Worm (Caenorhabditis elegans) whole organism, mixed stage, embryonic: Measurements from ENCODE around the gene R07A4.2.

Source experiments
- M03D4.4 ChIP-seq: sonication (generic microtip); optimal IDR thresholded peaks from 2 replicates; lab custom pipeline; 2017; ENCODE audit warnings: mild to moderate bottlenecking, missing genetic modification characterization, missing compliant biosample characterization
- bed-3 ChIP-seq: fragments of 200-800 bp; sonication (Bioruptor generic); optimal IDR thresholded peaks from 3 replicates; lab custom pipeline; 2018; ENCODE audit warnings: mild to moderate bottlenecking, missing genetic modification characterization, moderate library complexity, missing compliant biosample characterization
- blmp-1 ChIP-seq: fragments of 150-350 bp; optimal IDR thresholded peaks from 2 replicates; lab custom pipeline; 2014; ENCODE audit warnings: missing biosample characterization, missing genetic modification characterization
- ceh-39 ChIP-seq: fragments of 150-350 bp; optimal IDR thresholded peaks from 2 replicates; lab custom pipeline; 2014; ENCODE audit warnings: missing biosample characterization, missing genetic modification characterization
- ceh-43 ChIP-seq: fragments of 200-800 bp; sonication (Bioruptor generic); optimal IDR thresholded peaks from 2 replicates; lab custom pipeline; 2018; ENCODE audit warnings: mild to moderate bottlenecking, missing genetic modification characterization, moderate library complexity, missing compliant biosample characterization
- ceh-83 ChIP-seq: fragments of 200-800 bp; sonication (Bioruptor generic); optimal IDR thresholded peaks from 2 replicates; lab custom pipeline; 2018; ENCODE audit warnings: mild to moderate bottlenecking, missing genetic modification characterization, missing compliant biosample characterization
- ces-1 ChIP-seq: fragments of 150-350 bp; optimal IDR thresholded peaks from 2 replicates; lab custom pipeline; 2014; ENCODE audit warnings: missing biosample characterization, missing genetic modification reagents, missing genetic modification characterization
- cnd-1 ChIP-seq: fragments of 200-800 bp; sonication (Bioruptor generic); optimal IDR thresholded peaks from 2 replicates; lab custom pipeline; 2018; ENCODE audit warnings: mild to moderate bottlenecking, missing genetic modification characterization, missing compliant biosample characterization
- drap-1 ChIP-seq: fragments of 200-800 bp; sonication (Bioruptor generic); optimal IDR thresholded peaks from 3 replicates; lab custom pipeline; 2018; ENCODE audit warnings: mild to moderate bottlenecking, missing genetic modification characterization, missing compliant biosample characterization
- elt-1 ChIP-seq: sonication (generic microtip); optimal IDR thresholded peaks from 2 replicates; lab custom pipeline; 2017; ENCODE audit warnings: missing genetic modification characterization, mild to moderate bottlenecking, missing compliant biosample characterization, antibody characterized with exemption, moderate library complexity, borderline replicate concordance; ENCODE audit not compliant: insufficient read depth
- elt-3 ChIP-seq: fragments of 150-350 bp; optimal IDR thresholded peaks from 2 replicates; lab custom pipeline; 2014; ENCODE audit warnings: missing biosample characterization, missing genetic modification characterization
- flh-1 ChIP-seq: fragments of 200-800 bp; sonication (Bioruptor generic); optimal IDR thresholded peaks from 2 replicates; lab custom pipeline; 2018; ENCODE audit warnings: mild to moderate bottlenecking, missing genetic modification characterization, moderate library complexity, missing compliant biosample characterization
- ham-2 ChIP-seq: fragments of 200-800 bp; sonication (Bioruptor generic); optimal IDR thresholded peaks from 2 replicates; lab custom pipeline; 2018; ENCODE audit warnings: mild to moderate bottlenecking, missing genetic modification characterization, missing compliant biosample characterization
- hlh-1 ChIP-seq: fragments of 150-350 bp; optimal IDR thresholded peaks from 2 replicates; lab custom pipeline; 2014; ENCODE audit warnings: missing biosample characterization, missing genetic modification reagents, missing genetic modification characterization
- lin-13 ChIP-seq: fragments of 150-350 bp; optimal IDR thresholded peaks from 2 replicates; lab custom pipeline; 2014; ENCODE audit warnings: missing biosample characterization, missing genetic modification characterization
- lin-32 ChIP-seq: fragments of 200-800 bp; sonication (Bioruptor generic); optimal IDR thresholded peaks from 2 replicates; lab custom pipeline; 2018; ENCODE audit warnings: mild to moderate bottlenecking, missing genetic modification characterization, missing compliant biosample characterization
- lsy-2 ChIP-seq: fragments of 150-350 bp; optimal IDR thresholded peaks from 2 replicates; lab custom pipeline; 2014; ENCODE audit warnings: missing biosample characterization, missing genetic modification characterization
- mab-5 ChIP-seq: fragments of 150-350 bp; optimal IDR thresholded peaks from 2 replicates; lab custom pipeline; 2014; ENCODE audit warnings: missing biosample characterization, missing genetic modification characterization
- mep-1 ChIP-seq: fragments of 150-350 bp; optimal IDR thresholded peaks from 2 replicates; lab custom pipeline; 2017; ENCODE audit warnings: missing biosample characterization, missing genetic modification reagents, missing genetic modification characterization, inconsistent platforms
- mls-2 ChIP-seq: sonication (generic microtip); optimal IDR thresholded peaks from 2 replicates; lab custom pipeline; 2016; ENCODE audit warnings: mild to moderate bottlenecking, missing genetic modification characterization, moderate library complexity, missing compliant biosample characterization
- nhr-12 ChIP-seq: fragments of 150-350 bp; optimal IDR thresholded peaks from 2 replicates; lab custom pipeline; 2014; ENCODE audit warnings: missing biosample characterization, missing genetic modification characterization
- nhr-2 ChIP-seq: fragments of 150-350 bp; optimal IDR thresholded peaks from 2 replicates; lab custom pipeline; 2014; ENCODE audit warnings: missing biosample characterization, missing genetic modification characterization
- nhr-237 ChIP-seq: fragments of 150-350 bp; optimal IDR thresholded peaks from 2 replicates; lab custom pipeline; 2014; ENCODE audit warnings: missing biosample characterization, missing genetic modification characterization
- nhr-28 ChIP-seq: fragments of 150-350 bp; optimal IDR thresholded peaks from 2 replicates; lab custom pipeline; 2014; ENCODE audit warnings: missing biosample characterization, missing genetic modification characterization
- nhr-76 ChIP-seq: sonication (generic microtip); optimal IDR thresholded peaks from 2 replicates; lab custom pipeline; 2017; ENCODE audit warnings: missing biosample characterization, missing genetic modification characterization
- pha-4 ChIP-seq: fragments of 150-350 bp; optimal IDR thresholded peaks from 2 replicates; lab custom pipeline; 2018; ENCODE audit warnings: missing biosample characterization, missing genetic modification reagents, missing genetic modification characterization
- sem-2 ChIP-seq: fragments of 200-800 bp; sonication (Bioruptor generic); optimal IDR thresholded peaks from 2 replicates; lab custom pipeline; 2018; ENCODE audit warnings: mild to moderate bottlenecking, missing genetic modification characterization, missing compliant biosample characterization
- snpc-4 ChIP-seq: fragments of 150-350 bp; optimal IDR thresholded peaks from 2 replicates; lab custom pipeline; 2014; ENCODE audit warnings: missing biosample characterization, missing genetic modification characterization
- sptf-1 ChIP-seq: sonication (generic microtip); optimal IDR thresholded peaks from 2 replicates; lab custom pipeline; 2017; ENCODE audit warnings: mild to moderate bottlenecking, missing genetic modification characterization, moderate library complexity, missing compliant biosample characterization
- tbx-8 ChIP-seq: fragments of 200-800 bp; sonication (Bioruptor generic); optimal IDR thresholded peaks from 2 replicates; lab custom pipeline; 2018; ENCODE audit warnings: mild to moderate bottlenecking, missing genetic modification characterization, moderate library complexity, missing compliant biosample characterization
- unc-120 ChIP-seq: sonication (generic microtip); optimal IDR thresholded peaks from 2 replicates; lab custom pipeline; 2017; ENCODE audit warnings: missing genetic modification characterization, missing compliant biosample characterization; ENCODE audit not compliant: poor library complexity, severe bottlenecking
- unc-39 ChIP-seq: fragments of 150-350 bp; optimal IDR thresholded peaks from 2 replicates; lab custom pipeline; 2014; ENCODE audit warnings: missing biosample characterization, missing genetic modification characterization
- unc-62 ChIP-seq: fragments of 150-350 bp; optimal IDR thresholded peaks from 2 replicates; lab custom pipeline; 2014; ENCODE audit warnings: missing biosample characterization, missing genetic modification reagents, missing genetic modification characterization
- zip-8 ChIP-seq: fragments of 150-350 bp; optimal IDR thresholded peaks from 2 replicates; lab custom pipeline; 2014; ENCODE audit warnings: missing biosample characterization, missing genetic modification characterization
- ztf-11 ChIP-seq: fragments of 150-350 bp; optimal IDR thresholded peaks from 2 replicates; lab custom pipeline; 2014; ENCODE audit warnings: missing biosample characterization, missing genetic modification characterization

Gene R07A4.2

DNA sequence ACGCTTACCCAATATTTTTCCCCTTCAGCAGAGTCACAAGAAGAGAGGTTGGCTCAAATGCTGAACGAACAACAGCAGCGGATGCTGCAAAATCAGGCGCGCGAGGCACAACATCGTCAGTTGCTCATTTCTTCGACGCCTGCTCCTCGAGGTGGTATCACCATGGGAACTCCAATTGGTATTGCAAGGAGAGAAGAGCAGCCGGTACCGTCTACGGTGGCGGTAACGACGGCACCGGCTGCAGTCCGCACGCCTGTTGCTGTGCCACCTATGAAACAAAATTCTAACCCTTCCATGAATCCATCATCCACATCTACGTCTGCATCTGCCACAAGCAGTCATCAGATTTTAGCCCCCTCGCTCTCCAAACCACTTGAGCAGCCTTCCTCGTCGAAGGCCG, 28.6 kb upstream of the R07A4.2 start:
- TF ChIP-seq ceh-43 (GFP tag; lab: Kevin White, UChicago): no peak
- TF ChIP-seq ceh-39 (tag; lab: Kevin White, UChicago): no peak
- no peak for TF ChIP-seq zip-8 (tag; lab: Kevin White, UChicago)
- TF ChIP-seq ztf-11: no peak
- no peak for TF ChIP-seq sptf-1
- TF ChIP-seq cnd-1 (tag; lab: Kevin White, UChicago): no peak

DNA sequence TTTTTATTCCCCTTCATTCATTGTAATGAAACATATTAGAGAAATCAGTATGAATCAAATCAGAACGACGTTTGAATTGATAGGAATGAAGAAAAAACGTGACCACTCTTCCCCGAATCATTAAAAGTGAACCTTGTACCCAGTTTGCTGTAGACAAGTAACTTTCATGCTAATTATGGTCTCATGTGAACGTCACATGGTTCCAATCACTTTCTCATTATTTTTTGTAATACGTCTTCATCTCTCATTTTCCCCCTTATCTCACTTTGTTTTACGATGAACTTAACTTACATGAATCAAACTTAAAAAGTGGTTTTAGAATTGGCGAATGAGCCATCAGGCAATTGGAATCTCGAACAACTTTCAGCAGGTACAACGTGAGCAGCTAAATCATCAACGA, 26.5 kb upstream of the R07A4.2 start:
- TF ChIP-seq flh-1 (GFP tag; lab: Kevin White, UChicago): no peak
- no peak for TF ChIP-seq nhr-76 (tag; lab: Kevin White, UChicago)
- no peak for TF ChIP-seq lsy-2
- TF ChIP-seq sem-2 (GFP tag; lab: Kevin White, UChicago): no peak
- TF ChIP-seq unc-120 (tag; lab: Kevin White, UChicago): no peak
- no peak for TF ChIP-seq unc-62 (GFP tag; lab: Kevin White, UChicago)
- TF ChIP-seq ceh-39 (tag; lab: Kevin White, UChicago): no peak
- TF ChIP-seq ceh-43 (GFP tag; lab: Kevin White, UChicago): no peak
- no peak for TF ChIP-seq nhr-12 (tag; lab: Kevin White, UChicago)
- TF ChIP-seq pha-4 (tag; lab: Kevin White, UChicago): no peak
- no peak for TF ChIP-seq lin-32 (GFP tag; lab: Kevin White, UChicago)
- no peak for TF ChIP-seq nhr-2
- TF ChIP-seq M03D4.4 (tag; lab: Kevin White, UChicago): no peak
- TF ChIP-seq mab-5: no peak
- no peak for TF ChIP-seq nhr-237 (tag; lab: Kevin White, UChicago)
- no peak for TF ChIP-seq drap-1 (GFP tag; lab: Kevin White, UChicago)
- TF ChIP-seq mls-2 (tag; lab: Kevin White, UChicago): no peak
- TF ChIP-seq sptf-1: no peak
- no peak for TF ChIP-seq tbx-8 (GFP tag; lab: Kevin White, UChicago)

ce11 chrX:10772165-10772584, 25.9 kb upstream of the R07A4.2 start:
- no peak for TF ChIP-seq cnd-1 (tag; lab: Kevin White, UChicago)
- TF ChIP-seq mep-1: no peak
- no peak for TF ChIP-seq M03D4.4 (tag; lab: Kevin White, UChicago)
- TF ChIP-seq blmp-1: no peak
- TF ChIP-seq sem-2 (GFP tag; lab: Kevin White, UChicago): no peak
- peak; percentile 87 for TF ChIP-seq unc-62 (GFP tag; lab: Kevin White, UChicago)
- TF ChIP-seq hlh-1 (tag; lab: Kevin White, UChicago): peak; percentile 90
- TF ChIP-seq unc-120 (tag; lab: Kevin White, UChicago): peak; percentile 97

- TF ChIP-seq blmp-1 (peak; percentile 25), lsy-2 (peak; percentile 5), pha-4 (tag; lab: Kevin White, UChicago) (no peak), nhr-237 (tag; lab: Kevin White, UChicago) (no peak), sptf-1 (peak; percentile 6), unc-120 (tag; lab: Kevin White, UChicago) (peak; percentile 89), ces-1 (GFP tag; lab: Kevin White, UChicago) (peak; percentile 61), tbx-8 (GFP tag; lab: Kevin White, UChicago) (no peak), unc-39 (no peak), snpc-4 (tag; lab: Kevin White, UChicago) (no peak), nhr-76 (tag; lab: Kevin White, UChicago) (no peak), zip-8 (tag; lab: Kevin White, UChicago) (no peak), lin-32 (GFP tag; lab: Kevin White, UChicago) (no peak), nhr-28 (tag; lab: Kevin White, UChicago) (no peak), mab-5 (no peak), nhr-2 (no peak), bed-3 (GFP tag; lab: Kevin White, UChicago) (no peak), hlh-1 (tag; lab: Kevin White, UChicago) (peak; percentile 69), mep-1 (no peak), unc-62 (GFP tag; lab: Kevin White, UChicago) (peak; percentile 34), flh-1 (GFP tag; lab: Kevin White, UChicago) (no peak), ceh-43 (GFP tag; lab: Kevin White, UChicago) (no peak), elt-3 (tag; lab: Kevin White, UChicago) (no peak), ceh-39 (tag; lab: Kevin White, UChicago) (no peak), lin-13 (tag; lab: Kevin White, UChicago) (no peak), mls-2 (tag; lab: Kevin White, UChicago) (no peak), M03D4.4 (tag; lab: Kevin White, UChicago) (no peak), elt-1 (tag; lab: Kevin White, UChicago) (no peak), nhr-12 (tag; lab: Kevin White, UChicago) (no peak), ham-2 (GFP tag; lab: Kevin White, UChicago) (no peak), ceh-83 (GFP tag; lab: Kevin White, UChicago) (no peak), ztf-11 (no peak), sem-2 (GFP tag; lab: Kevin White, UChicago) (no peak)
Measured at ce11 chrX:10770988-10771496, 24.8 kb upstream of the R07A4.2 start.
